Worm (Caenorhabditis elegans) whole organism, L4 larva: ENCODE measurements around the gene F09E5.11.

Experiments
- F10B5.3 ChIP-seq: sonication (generic microtip); optimal IDR thresholded peaks from 2 replicates; lab custom pipeline; 2016; ENCODE audit warnings: mild to moderate bottlenecking, missing genetic modification characterization, missing compliant biosample characterization
- ama-1 ChIP-seq: fragments of 150-350 bp; optimal IDR thresholded peaks from 2 replicates; lab custom pipeline; 2014; ENCODE audit warnings: inconsistent platforms, mixed read lengths
- ceh-32 ChIP-seq: sonication (generic microtip); optimal IDR thresholded peaks from 2 replicates; lab custom pipeline; 2016; ENCODE audit warnings: mild to moderate bottlenecking, missing genetic modification characterization, missing compliant biosample characterization; ENCODE audit not compliant: poor library complexity
- dve-1 ChIP-seq: sonication (generic microtip); optimal IDR thresholded peaks from 2 replicates; lab custom pipeline; 2017; ENCODE audit warnings: antibody characterized with exemption, mild to moderate bottlenecking, missing genetic modification characterization, missing compliant biosample characterization; ENCODE audit not compliant: insufficient read depth
- hlh-30 ChIP-seq: sonication (generic microtip); optimal IDR thresholded peaks from 2 replicates; lab custom pipeline; 2017; ENCODE audit warnings: antibody characterized with exemption, mild to moderate bottlenecking, missing genetic modification characterization, missing compliant biosample characterization; ENCODE audit not compliant: insufficient read depth
- jun-1 ChIP-seq: fragments of 150-350 bp; optimal IDR thresholded peaks from 2 replicates; lab custom pipeline; 2014; ENCODE audit warnings: missing biosample characterization, missing genetic modification reagents, missing genetic modification characterization
- lin-1 ChIP-seq: fragments of 200-800 bp; sonication (Bioruptor generic); IDR thresholded peaks from 2 replicates; pipeline ENCODE4 v1.3.6; 2022; ENCODE audit warnings: missing genetic modification reagents, missing genetic modification characterization, missing compliant biosample characterization
- lin-15B ChIP-seq: fragments of 150-350 bp; sonication (generic microtip); optimal IDR thresholded peaks from 3 replicates; lab custom pipeline; 2014; ENCODE audit warnings: missing biosample characterization, missing genetic modification characterization
- nhr-237 ChIP-seq: sonication (generic microtip); optimal IDR thresholded peaks from 2 replicates; lab custom pipeline; 2017; ENCODE audit warnings: missing biosample characterization, missing genetic modification characterization
- pqm-1 ChIP-seq: sonication (generic microtip); optimal IDR thresholded peaks from 2 replicates; lab custom pipeline; 2017; ENCODE audit warnings: missing biosample characterization, missing genetic modification characterization
- skn-1 ChIP-seq: fragments of 150-350 bp; optimal IDR thresholded peaks from 2 replicates; lab custom pipeline; 2014; ENCODE audit warnings: missing biosample characterization, missing genetic modification characterization
- spr-3 ChIP-seq: fragments of 200-800 bp; sonication (Bioruptor generic); optimal IDR thresholded peaks from 2 replicates; lab custom pipeline; 2018; ENCODE audit warnings: mild to moderate bottlenecking, missing genetic modification characterization, missing compliant biosample characterization

ce11 chrII:5384282-5384681 is 26.3 kb upstream of the F09E5.11 start:
- TF ChIP-seq spr-3 (GFP tag; lab: Kevin White, UChicago) (no peak), ceh-32 (tag; lab: Kevin White, UChicago) (no peak), ama-1 (lab: Kevin White, UChicago) (no peak), skn-1 (tag; lab: Kevin White, UChicago) (no peak), jun-1 (tag; lab: Kevin White, UChicago) (no peak), lin-1 (no peak), hlh-30 (tag; lab: Kevin White, UChicago) (no peak), pqm-1 (tag; lab: Kevin White, UChicago) (no peak), F10B5.3 (tag; lab: Kevin White, UChicago) (no peak), dve-1 (no peak), nhr-237 (tag; lab: Kevin White, UChicago) (no peak), lin-15B (tag; lab: Kevin White, UChicago) (no peak)
